Worm (Caenorhabditis elegans): ENCODE data around the gene C24H12.8.

DNA sequence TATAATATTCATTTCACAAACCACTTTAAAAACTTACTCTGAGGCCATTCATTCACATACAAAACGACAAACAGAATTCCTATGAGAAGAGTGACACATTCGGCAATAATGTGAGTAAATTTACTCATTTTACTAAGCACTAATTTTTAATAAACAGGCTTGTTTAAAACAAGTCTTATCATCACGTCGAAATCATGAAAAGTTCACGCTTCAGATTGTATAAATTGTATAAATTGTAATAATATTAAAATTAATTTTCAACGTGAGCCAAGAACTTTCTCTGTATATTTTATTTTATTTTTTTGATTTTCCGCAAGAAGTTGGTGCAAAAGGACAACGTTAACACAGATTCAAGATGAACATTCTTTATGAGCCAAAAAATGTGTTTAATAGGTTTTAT lies 4.2 kb downstream of the C24H12.8 start, which contains the start of gene C24H12.6:
- TF ChIP-seq lin-39 (tag; optimal IDR thresholded peaks at IDR 0.05) (no peak), nhr-237 (tag; optimal IDR thresholded peaks at IDR 0.05) (no peak), dpl-1 (GFP tag; optimal IDR thresholded peaks at IDR 0.05) (no peak), blmp-1 (tag; optimal IDR thresholded peaks at IDR 0.05) (no peak), efl-3 (GFP tag; optimal IDR thresholded peaks at IDR 0.05) (no peak), Y116A8C.19 (tag; optimal IDR thresholded peaks at IDR 0.05; ENCODE audit: borderline replicate concordance) (no peak), pqm-1 (tag; optimal IDR thresholded peaks at IDR 0.05) (no peak), lin-15B (tag; optimal IDR thresholded peaks at IDR 0.05) (no peak)

All from whole organism, L1 larva.